Worm (Caenorhabditis elegans) whole organism, L1 larva: ENCODE data around the gene qns-1.

Experiments used
- C04F5.9 ChIP-seq: sonication (generic microtip); optimal IDR thresholded peaks from 2 replicates; lab custom pipeline; 2016; ENCODE audit warnings: missing genetic modification characterization, missing compliant biosample characterization
- C16A3.4 ChIP-seq: fragments of 150-350 bp; optimal IDR thresholded peaks from 2 replicates; lab custom pipeline; 2014; ENCODE audit warnings: missing biosample characterization, missing genetic modification characterization
- F16B12.6 ChIP-seq: fragments of 150-350 bp; optimal IDR thresholded peaks from 2 replicates; lab custom pipeline; 2014; ENCODE audit warnings: missing biosample characterization, missing genetic modification characterization
- alr-1 ChIP-seq: fragments of 200-800 bp; sonication (Bioruptor generic); optimal IDR thresholded peaks from 2 replicates; lab custom pipeline; 2018; ENCODE audit warnings: borderline replicate concordance, mild to moderate bottlenecking, missing genetic modification characterization, missing compliant biosample characterization
- aly-2 ChIP-seq: fragments of 150-350 bp; optimal IDR thresholded peaks from 2 replicates; lab custom pipeline; 2014; ENCODE audit warnings: missing biosample characterization, missing genetic modification characterization
- ama-1 ChIP-seq: fragments of 150-350 bp; optimal IDR thresholded peaks from 2 replicates; lab custom pipeline; 2014
- blmp-1 ChIP-seq: fragments of 150-350 bp; optimal IDR thresholded peaks from 2 replicates; lab custom pipeline; 2014; ENCODE audit warnings: missing biosample characterization, missing genetic modification characterization
- ceh-8 ChIP-seq: fragments of 200-800 bp; sonication (Bioruptor generic); optimal IDR thresholded peaks from 2 replicates; lab custom pipeline; 2018; ENCODE audit warnings: mild to moderate bottlenecking, missing genetic modification characterization, moderate library complexity, missing compliant biosample characterization
- ceh-88 ChIP-seq: fragments of 200-800 bp; sonication (Bioruptor generic); IDR thresholded peaks from 2 replicates; pipeline ENCODE4 v1.3.6; 2022; ENCODE audit warnings: missing genetic modification characterization, missing compliant biosample characterization
- ceh-90 ChIP-seq: sonication (generic microtip); optimal IDR thresholded peaks from 2 replicates; lab custom pipeline; 2016; ENCODE audit warnings: missing genetic modification characterization, missing compliant biosample characterization
- ces-1 ChIP-seq: fragments of 150-350 bp; optimal IDR thresholded peaks from 2 replicates; lab custom pipeline; 2014; ENCODE audit warnings: missing biosample characterization, missing genetic modification reagents, missing genetic modification characterization
- dpl-1 ChIP-seq, 3 experiments: fragments of 150-350 bp in 2 of 3; sonication (generic microtip) in 1 of 3; optimal IDR thresholded peaks; 2 replicates each; lab custom pipeline; 2014 to 2017; ENCODE audit warnings: missing biosample characterization in 3 of 3, missing genetic modification characterization in 3 of 3, missing genetic modification reagents in 3 of 3
- efl-1 ChIP-seq, 4 experiments: fragments of 150-350 bp; optimal IDR thresholded peaks in 3 of 4; peaks in 1 of 4; 1 replicate in 1 of 4; 2 replicates in 3 of 4; lab custom pipeline; 2014; ENCODE audit warnings: missing biosample characterization in 2 of 4, missing genetic modification characterization in 2 of 4, missing genetic modification reagents in 2 of 4
- efl-3 ChIP-seq: fragments of 200-800 bp; sonication (Bioruptor generic); optimal IDR thresholded peaks from 2 replicates; lab custom pipeline; 2018; ENCODE audit warnings: mild to moderate bottlenecking, missing genetic modification characterization, missing compliant biosample characterization
- egl-27 ChIP-seq, 2 experiments: fragments of 150-350 bp in 1 of 2; sonication (generic microtip); optimal IDR thresholded peaks; 3 replicates each; lab custom pipeline; 2017 to 2018; ENCODE audit warnings: missing biosample characterization in 2 of 2, missing genetic modification characterization in 2 of 2, missing genetic modification reagents in 2 of 2
- elt-2 ChIP-seq: sonication (generic microtip); optimal IDR thresholded peaks from 2 replicates; lab custom pipeline; 2016; ENCODE audit warnings: missing genetic modification characterization, mild to moderate bottlenecking, inconsistent platforms, missing compliant biosample characterization, missing genetic modification reagents
- elt-3 ChIP-seq, 6 experiments: fragments of 150-350 bp in 1 of 6; sonication (generic microtip); optimal IDR thresholded peaks; 2 replicates each; lab custom pipeline; 2017 to 2018; ENCODE audit warnings: missing biosample characterization in 6 of 6, missing genetic modification characterization in 6 of 6, inconsistent platforms in 1 of 6
- fkh-10 ChIP-seq: sonication (generic microtip); optimal IDR thresholded peaks from 2 replicates; lab custom pipeline; 2017; ENCODE audit warnings: missing biosample characterization, missing genetic modification reagents, missing genetic modification characterization
- hlh-4 ChIP-seq: sonication (generic microtip); optimal IDR thresholded peaks from 2 replicates; lab custom pipeline; 2016; ENCODE audit warnings: mild to moderate bottlenecking, missing genetic modification characterization, missing compliant biosample characterization
- jun-1 ChIP-seq: fragments of 150-350 bp; optimal IDR thresholded peaks from 2 replicates; lab custom pipeline; 2014; ENCODE audit warnings: missing biosample characterization, missing genetic modification reagents, missing genetic modification characterization
- lin-13 ChIP-seq: fragments of 150-350 bp; optimal IDR thresholded peaks from 2 replicates; lab custom pipeline; 2014; ENCODE audit warnings: missing biosample characterization, missing genetic modification reagents, missing genetic modification characterization
- lin-35 ChIP-seq, 2 experiments: fragments of 150-350 bp; optimal IDR thresholded peaks; 2 replicates each; lab custom pipeline; 2014; ENCODE audit warnings: missing biosample characterization in 2 of 2, missing genetic modification characterization in 2 of 2, missing genetic modification reagents in 2 of 2
- lin-39 ChIP-seq: fragments of 150-350 bp; optimal IDR thresholded peaks from 2 replicates; lab custom pipeline; 2014; ENCODE audit warnings: missing biosample characterization, missing genetic modification reagents, missing genetic modification characterization
- lir-3 ChIP-seq: sonication (generic microtip); optimal IDR thresholded peaks from 2 replicates; lab custom pipeline; 2016; ENCODE audit warnings: mild to moderate bottlenecking, missing genetic modification characterization, moderate library complexity, missing compliant biosample characterization; ENCODE audit not compliant: poor library complexity
- lsy-2 ChIP-seq, 2 experiments: fragments of 150-350 bp; optimal IDR thresholded peaks; 2 replicates each; lab custom pipeline; 2014; ENCODE audit warnings: missing biosample characterization in 2 of 2, missing genetic modification characterization in 2 of 2
- mab-9 ChIP-seq: fragments of 200-800 bp; sonication (Bioruptor generic); IDR thresholded peaks from 2 replicates; pipeline ENCODE4 v1.3.6; 2022; ENCODE audit warnings: missing genetic modification reagents, missing genetic modification characterization, missing compliant biosample characterization
- mdl-1 ChIP-seq, 2 experiments: fragments of 150-350 bp; optimal IDR thresholded peaks; 2 replicates each; lab custom pipeline; 2014 to 2017; ENCODE audit warnings: missing biosample characterization in 2 of 2, missing genetic modification characterization in 2 of 2, inconsistent platforms in 1 of 2
- mep-1 ChIP-seq: fragments of 150-350 bp; optimal IDR thresholded peaks from 2 replicates; lab custom pipeline; 2014; ENCODE audit warnings: missing biosample characterization, missing genetic modification characterization
- nhr-20 ChIP-seq: sonication (generic microtip); optimal IDR thresholded peaks from 2 replicates; lab custom pipeline; 2016; ENCODE audit warnings: mild to moderate bottlenecking, missing genetic modification characterization, missing compliant biosample characterization
- nhr-28 ChIP-seq: fragments of 150-350 bp; optimal IDR thresholded peaks from 2 replicates; lab custom pipeline; 2014; ENCODE audit warnings: missing biosample characterization, missing genetic modification characterization
- nhr-47 ChIP-seq: sonication (generic microtip); optimal IDR thresholded peaks from 2 replicates; lab custom pipeline; 2016; ENCODE audit warnings: mild to moderate bottlenecking, missing genetic modification characterization, moderate library complexity, missing compliant biosample characterization
- nhr-71 ChIP-seq: sonication (generic microtip); optimal IDR thresholded peaks from 2 replicates; lab custom pipeline; 2016; ENCODE audit warnings: mild to moderate bottlenecking, missing genetic modification characterization, moderate library complexity, missing compliant biosample characterization
- nhr-90 ChIP-seq: sonication (generic microtip); optimal IDR thresholded peaks from 2 replicates; lab custom pipeline; 2016; ENCODE audit warnings: mild to moderate bottlenecking, missing genetic modification characterization, missing compliant biosample characterization; ENCODE audit not compliant: poor library complexity
- pag-3 ChIP-seq: sonication (generic microtip); optimal IDR thresholded peaks from 2 replicates; lab custom pipeline; 2017; ENCODE audit warnings: missing genetic modification characterization, mild to moderate bottlenecking, missing compliant biosample characterization, antibody characterized with exemption, borderline replicate concordance; ENCODE audit not compliant: insufficient read depth
- pqm-1 ChIP-seq: sonication (generic microtip); optimal IDR thresholded peaks from 3 replicates; lab custom pipeline; 2017; ENCODE audit warnings: missing biosample characterization, missing genetic modification characterization
- rnt-1 ChIP-seq: sonication (generic microtip); optimal IDR thresholded peaks from 2 replicates; lab custom pipeline; 2016; ENCODE audit warnings: mild to moderate bottlenecking, missing genetic modification characterization, moderate library complexity, missing compliant biosample characterization
- snu-23 ChIP-seq: sonication (generic microtip); optimal IDR thresholded peaks from 2 replicates; lab custom pipeline; 2016; ENCODE audit warnings: missing genetic modification characterization, missing compliant biosample characterization
- sup-37 ChIP-seq: fragments of 200-800 bp; sonication (Bioruptor generic); optimal IDR thresholded peaks from 2 replicates; lab custom pipeline; 2018; ENCODE audit warnings: mild to moderate bottlenecking, missing genetic modification characterization, missing compliant biosample characterization
- tlp-1 ChIP-seq: fragments of 150-350 bp; optimal IDR thresholded peaks from 2 replicates; lab custom pipeline; 2014; ENCODE audit warnings: missing biosample characterization, missing genetic modification characterization
- unc-86 ChIP-seq: sonication (generic microtip); optimal IDR thresholded peaks from 2 replicates; lab custom pipeline; 2016; ENCODE audit warnings: missing genetic modification characterization, missing compliant biosample characterization
- unc-98 ChIP-seq: fragments of 200-800 bp; sonication (Bioruptor generic); IDR thresholded peaks from 2 replicates; pipeline ENCODE4 v1.3.6; 2022; ENCODE audit warnings: missing genetic modification characterization, missing compliant biosample characterization
- zip-4 ChIP-seq: fragments of 200-800 bp; sonication (Bioruptor generic); optimal IDR thresholded peaks from 2 replicates; lab custom pipeline; 2018; ENCODE audit warnings: mild to moderate bottlenecking, missing genetic modification characterization, moderate library complexity, missing compliant biosample characterization
- ztf-11 ChIP-seq, 2 experiments: sonication (generic microtip); optimal IDR thresholded peaks; 2 replicates each; lab custom pipeline; 2016 to 2017; ENCODE audit warnings: missing genetic modification characterization in 2 of 2, missing biosample characterization in 1 of 2, missing compliant biosample characterization in 1 of 2

Gene qns-1

DNA sequence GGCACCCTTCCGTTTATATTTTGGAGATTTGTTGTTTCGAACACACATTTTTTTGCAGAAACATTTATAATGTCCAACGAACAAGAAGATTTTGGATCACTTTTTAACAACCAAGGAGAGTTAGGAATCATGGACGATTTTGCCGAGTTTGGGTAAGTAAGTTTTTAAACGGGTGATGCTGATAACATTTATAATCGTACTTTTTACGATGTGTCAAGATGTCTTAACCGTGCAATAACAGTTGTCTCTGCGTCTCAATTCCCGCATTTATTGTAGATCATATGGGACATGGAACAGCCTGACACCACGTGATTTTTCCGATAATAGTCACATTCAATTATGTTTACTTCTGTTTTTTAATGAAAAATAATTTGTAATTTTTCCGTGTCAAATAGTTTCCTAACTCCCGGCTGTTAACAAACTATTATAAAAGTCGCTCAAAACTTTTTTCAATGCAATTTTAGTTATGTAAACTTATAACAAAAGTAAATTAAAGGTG lies 31.5 kb upstream of the qns-1 start, which contains the start of gene daf-14 (continued):
- TF ChIP-seq mab-9 (no peak), ztf-11 (tag; optimal IDR thresholded peaks at IDR 0.05; lab: Kevin White, UChicago) (no peak), nhr-71 (tag; lab: Kevin White, UChicago) (peak; percentile 66), tlp-1 (no peak), pag-3 (tag; lab: Kevin White, UChicago) (no peak), elt-3 (tag; optimal IDR thresholded peaks at IDR 0.05; lab: Kevin White, UChicago) (peak in 2 of 6 experiments; percentile 4 to 36), efl-3 (GFP tag; lab: Kevin White, UChicago) (no peak), unc-86 (no peak), egl-27 (tag; optimal IDR thresholded peaks at IDR 0.05; lab: Kevin White, UChicago) (no peak), rnt-1 (tag; lab: Kevin White, UChicago) (no peak), lsy-2 (tag; optimal IDR thresholded peaks at IDR 0.05; lab: Kevin White, UChicago) (peak in 1 of 2 experiments; percentile 0), pqm-1 (tag; lab: Kevin White, UChicago) (no peak), nhr-47 (tag; lab: Kevin White, UChicago) (peak; percentile 25), ceh-90 (tag; lab: Kevin White, UChicago) (no peak), sup-37 (GFP tag; lab: Kevin White, UChicago) (no peak), mep-1 (tag; lab: Kevin White, UChicago) (peak; percentile 22), zip-4 (GFP tag; lab: Kevin White, UChicago) (no peak)

DNA sequence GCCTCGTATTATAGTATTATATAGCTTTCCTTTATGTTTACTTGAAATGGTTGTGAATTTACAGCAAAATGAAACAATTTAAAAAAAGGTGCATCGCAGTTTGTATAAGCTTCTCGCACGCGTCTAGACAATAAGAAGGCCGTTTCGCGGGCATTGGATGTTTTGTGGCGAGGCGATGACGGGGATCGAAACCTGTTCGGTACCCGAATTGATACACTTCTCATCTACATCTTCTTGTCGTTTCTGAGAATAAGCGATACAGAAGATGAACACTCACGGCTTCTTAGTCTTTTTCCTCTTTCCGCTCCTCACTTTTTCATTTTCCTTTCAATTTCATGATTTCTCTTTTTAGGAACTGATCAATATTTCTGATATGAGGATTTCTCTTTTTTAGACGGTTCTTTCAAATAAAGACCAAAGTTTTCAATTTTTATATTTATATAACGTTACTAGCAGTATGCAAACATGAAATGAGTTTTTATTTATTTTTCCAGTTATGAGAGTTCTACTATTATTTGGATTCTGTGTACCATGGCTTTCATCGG lies 26.6 kb upstream of the qns-1 start, which contains the start of gene F01G10.10:
Gene F01G10.10, plus strand, starts transcription at position 495 of the 545 bp plus-strand sequence.
- TF ChIP-seq jun-1 (no peak), unc-86 (no peak), mdl-1 (tag; optimal IDR thresholded peaks at IDR 0.05; lab: Kevin White, UChicago) (no peak), lin-35 (GFP tag; optimal IDR thresholded peaks at IDR 0.05; lab: Kevin White, UChicago) (peak in 1 of 2 experiments; percentile 25), nhr-47 (tag; lab: Kevin White, UChicago) (no peak), unc-98 (GFP tag; lab: Robert Waterston, UW) (no peak), nhr-71 (tag; lab: Kevin White, UChicago) (no peak), nhr-28 (tag; lab: Kevin White, UChicago) (no peak), nhr-90 (tag; lab: Kevin White, UChicago) (peak; percentile 37), ceh-8 (GFP tag; lab: Kevin White, UChicago) (no peak), aly-2 (peak; percentile 54), lir-3 (no peak), blmp-1 (peak; percentile 89), elt-2 (tag; lab: Kevin White, UChicago) (peak; percentile 39)

DNA sequence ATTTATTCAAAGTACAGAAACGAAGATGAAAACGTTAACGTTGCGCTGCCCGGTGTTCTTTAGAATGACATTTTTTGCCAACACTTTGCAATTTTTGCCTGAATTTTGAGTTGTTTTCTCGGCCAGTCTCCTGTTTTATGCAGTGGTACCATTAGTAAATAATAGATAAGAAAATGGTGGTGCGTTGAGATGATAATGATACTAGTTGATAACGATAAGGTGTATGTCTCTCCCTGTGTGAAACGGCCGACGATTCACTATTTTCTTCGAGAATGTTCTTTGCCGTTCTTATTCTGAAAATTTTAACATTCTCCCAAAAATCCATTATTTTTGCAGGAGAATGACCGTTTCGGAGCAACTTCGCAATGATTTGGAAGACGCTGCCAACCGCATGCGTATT lies 24.2 kb upstream of the qns-1 start, which contains the start of gene tkt-1:
Gene tkt-1, plus strand, starts transcription at position 337 of the 400 bp plus-strand sequence.
- TF ChIP-seq nhr-71 (tag; lab: Kevin White, UChicago) (peak; percentile 4), nhr-90 (tag; lab: Kevin White, UChicago) (no peak), nhr-20 (tag; lab: Kevin White, UChicago) (no peak), C16A3.4 (tag; lab: Kevin White, UChicago) (no peak), elt-2 (tag; lab: Kevin White, UChicago) (peak; percentile 67), lsy-2 (tag; optimal IDR thresholded peaks at IDR 0.05; lab: Kevin White, UChicago) (no peak), efl-1 (optimal IDR thresholded peaks at IDR 0.05; lab: Kevin White, UChicago) (no peak), efl-1 (GFP tag; optimal IDR thresholded peaks at IDR 0.05 in 1 of 2; lab: Kevin White, UChicago) (no peak), ces-1 (GFP tag; lab: Kevin White, UChicago) (no peak), unc-86 (no peak), rnt-1 (tag; lab: Kevin White, UChicago) (no peak), lir-3 (no peak), ztf-11 (tag; optimal IDR thresholded peaks at IDR 0.05; lab: Kevin White, UChicago) (no peak), mab-9 (no peak), lin-13 (GFP tag; lab: Kevin White, UChicago) (no peak), lin-39 (tag; lab: Kevin White, UChicago) (no peak), C04F5.9 (tag; lab: Kevin White, UChicago) (no peak), jun-1 (no peak), alr-1 (tag; lab: Kevin White, UChicago) (no peak), fkh-10 (GFP tag; lab: Kevin White, UChicago) (no peak), ceh-88 (no peak), dpl-1 (GFP tag; optimal IDR thresholded peaks at IDR 0.05; lab: Kevin White, UChicago) (peak in 1 of 3 experiments; percentile 17), lin-35 (GFP tag; optimal IDR thresholded peaks at IDR 0.05; lab: Kevin White, UChicago) (peak in 1 of 2 experiments; percentile 28), ama-1 (lab: Kevin White, UChicago) (no peak), hlh-4 (tag; lab: Kevin White, UChicago) (no peak), snu-23 (peak; percentile 10), elt-3 (tag; optimal IDR thresholded peaks at IDR 0.05; lab: Kevin White, UChicago) (peak in 5 of 6 experiments; percentile 56 to 81 (median 68)), F16B12.6 (tag; lab: Kevin White, UChicago) (no peak), blmp-1 (no peak), aly-2 (no peak), pqm-1 (tag; lab: Kevin White, UChicago) (peak; percentile 48)
